Fruit fly (Drosophila melanogaster): Measurements from ENCODE around the gene Spn88Eb.

- TF ChIP-seq Pif1A (GFP tag; optimal IDR thresholded peaks at IDR 0.05): peak; percentile 99
- no peak for TF ChIP-seq EcR (GFP tag; optimal IDR thresholded peaks at IDR 0.05)
- TF ChIP-seq CG9948 (tag; optimal IDR thresholded peaks at IDR 0.05): peak; percentile 100
- TF ChIP-seq CG32121 (GFP tag; IDR thresholded peaks at IDR 0.05): peak; percentile 100
- peak; percentile 100 for TF ChIP-seq CG17806 (tag; optimal IDR thresholded peaks at IDR 0.05)
- peak; percentile 100 for TF ChIP-seq Ets98B (GFP tag; IDR thresholded peaks at IDR 0.05)
Observed at dm6 chr3R:15229329-15229876, 20.8 kb upstream of the Spn88Eb start, which contains the start of the genes Art3 and mRpS10.

Measured in whole organism, pupa.